Fruit fly (Drosophila melanogaster): ENCODE results near the gene CG15475.

dm6 chr2L:20614222-20614621, at the start of gene CG15475:
- TF ChIP-seq CG33017 (tag; optimal IDR thresholded peaks at IDR 0.05) = no peak
- no peak for TF ChIP-seq CG7045 (GFP tag; optimal IDR thresholded peaks at IDR 0.05)

All from whole organism, adult.